Fruit fly (Drosophila melanogaster): ENCODE data around the gene CG4502.
A peak's percentile ranks its signal among the peaks of the same experiment; 100 is the strongest.

CG4502 gene

dm6 chr2L:7152260-7152659, 51.8 kb downstream of the CG4502 start:
- no peak for TF ChIP-seq CG15710 (tag; optimal IDR thresholded peaks at IDR 0.05)
- TF ChIP-seq CG17806 (tag; optimal IDR thresholded peaks at IDR 0.05): no peak
- TF ChIP-seq CG13204 (GFP tag; optimal IDR thresholded peaks at IDR 0.05): no peak
- peak; percentile 11; the same call in 1 of the 3 replicates for TF ChIP-seq CG4496 (GFP tag; IDR thresholded peaks at IDR 0.05)

- TF ChIP-seq CG4496 (GFP tag; IDR thresholded peaks at IDR 0.05): peak; percentile 60; the same call in 1 of the 3 replicates
- TF ChIP-seq CG10348 (GFP tag; IDR thresholded peaks at IDR 0.05): no peak
- no peak for TF ChIP-seq rn (GFP tag; IDR thresholded peaks at IDR 0.05)
- TF ChIP-seq Pif1B (GFP tag; optimal IDR thresholded peaks at IDR 0.05): no peak
- no peak for TF ChIP-seq D1 (tag; optimal IDR thresholded peaks at IDR 0.05)
- TF ChIP-seq gl (tag; optimal IDR thresholded peaks at IDR 0.05): no peak
- TF ChIP-seq fd96Ca (GFP tag; IDR thresholded peaks at IDR 0.05): no peak
- peak; percentile 40 for TF ChIP-seq CG9948 (tag; optimal IDR thresholded peaks at IDR 0.05)
- peak; percentile 67 for TF ChIP-seq CG15710 (tag; optimal IDR thresholded peaks at IDR 0.05)
- TF ChIP-seq CG34367 (tag; optimal IDR thresholded peaks at IDR 0.05): peak; percentile 19
- no peak for TF ChIP-seq CG13204 (GFP tag; optimal IDR thresholded peaks at IDR 0.05)
- TF ChIP-seq Ets98B (GFP tag; IDR thresholded peaks at IDR 0.05): no peak
- TF ChIP-seq CG14655 (GFP tag; optimal IDR thresholded peaks at IDR 0.05): peak; percentile 21
- peak; percentile 43 for TF ChIP-seq CG8159 (tag; optimal IDR thresholded peaks at IDR 0.05)
- TF ChIP-seq Pif1A (GFP tag; optimal IDR thresholded peaks at IDR 0.05): no peak
Measured at dm6 chr2L:7150775-7151174, 53.3 kb downstream of the CG4502 start.

dm6 chr2L:7148919-7149318, 55.1 kb downstream of the CG4502 start:
- TF ChIP-seq CG4496 (GFP tag; IDR thresholded peaks at IDR 0.05): peak; percentile 49
- TF ChIP-seq CG34367 (tag; optimal IDR thresholded peaks at IDR 0.05): no peak

DNA sequence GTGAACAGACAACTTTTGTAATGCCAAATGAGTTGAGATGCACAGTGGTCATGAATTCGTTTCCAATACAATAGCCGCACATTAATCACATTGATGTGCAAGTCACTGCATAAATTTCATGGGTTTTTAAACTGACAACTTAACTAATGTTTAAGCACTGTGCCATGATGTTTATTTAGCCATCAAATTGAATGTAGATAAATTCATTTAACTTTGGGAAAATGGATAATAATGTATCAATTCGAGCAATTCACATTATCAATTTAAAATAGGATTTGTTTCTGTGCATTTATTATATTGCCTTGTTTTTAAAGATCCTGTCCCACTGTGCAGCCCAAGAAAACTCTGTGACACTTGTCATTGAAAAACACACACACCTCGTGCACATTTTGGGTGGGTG, 56.0 kb downstream of the CG4502 start:
- TF ChIP-seq CG8301 (tag; optimal IDR thresholded peaks at IDR 0.05) (peak; percentile 67), CG34367 (tag; optimal IDR thresholded peaks at IDR 0.05) (peak; percentile 39), Ets98B (GFP tag; IDR thresholded peaks at IDR 0.05) (peak; percentile 60), Snoo (tag; optimal IDR thresholded peaks at IDR 0.05) (peak; percentile 11), gl (tag; optimal IDR thresholded peaks at IDR 0.05) (no peak), CG32121 (GFP tag; IDR thresholded peaks at IDR 0.05) (peak; percentile 69), CG14655 (GFP tag; optimal IDR thresholded peaks at IDR 0.05) (peak; percentile 67), fd96Ca (GFP tag; IDR thresholded peaks at IDR 0.05) (peak; percentile 48; the same call in 1 of the 3 replicates), CG12605 (GFP tag; IDR thresholded peaks at IDR 0.05) (no peak), CG8159 (tag; optimal IDR thresholded peaks at IDR 0.05) (peak; percentile 54), CG15710 (tag; optimal IDR thresholded peaks at IDR 0.05) (peak; percentile 36), CG4496 (GFP tag; IDR thresholded peaks at IDR 0.05) (peak; percentile 88), EcR (GFP tag; optimal IDR thresholded peaks at IDR 0.05) (no peak), rn (GFP tag; IDR thresholded peaks at IDR 0.05) (no peak), Pif1B (GFP tag; optimal IDR thresholded peaks at IDR 0.05) (no peak), CG17806 (tag; optimal IDR thresholded peaks at IDR 0.05) (peak; percentile 48), CG9948 (tag; optimal IDR thresholded peaks at IDR 0.05) (peak; percentile 58), Pif1A (GFP tag; optimal IDR thresholded peaks at IDR 0.05) (peak; percentile 47)

DNA sequence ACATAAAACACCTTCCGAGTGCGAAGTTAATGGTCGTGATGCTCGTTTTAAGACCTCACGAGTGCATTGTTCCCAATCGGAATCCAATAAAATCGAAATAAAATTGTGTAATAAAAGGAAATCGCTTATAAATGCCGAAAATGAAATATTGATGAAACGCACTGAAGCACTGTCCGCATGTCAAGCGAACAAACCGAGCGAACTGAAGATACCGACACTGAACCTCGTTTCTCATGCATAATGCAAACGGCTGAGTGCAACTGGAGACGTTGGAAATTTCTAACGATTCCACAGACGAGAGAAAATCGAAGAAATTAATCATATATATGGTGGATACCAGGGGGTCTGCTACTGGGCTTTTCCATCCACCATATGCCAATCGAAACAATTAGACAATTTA, 56.9 kb downstream of the CG4502 start:
- TF ChIP-seq D1 (tag; optimal IDR thresholded peaks at IDR 0.05) (no peak), CG10348 (GFP tag; IDR thresholded peaks at IDR 0.05) (no peak), Pif1B (GFP tag; optimal IDR thresholded peaks at IDR 0.05) (no peak), gl (tag; optimal IDR thresholded peaks at IDR 0.05) (no peak), CG12605 (GFP tag; IDR thresholded peaks at IDR 0.05) (no peak), CG32121 (GFP tag; IDR thresholded peaks at IDR 0.05) (no peak), fd96Ca (GFP tag; IDR thresholded peaks at IDR 0.05) (no peak), CG13204 (GFP tag; optimal IDR thresholded peaks at IDR 0.05) (no peak), CG17806 (tag; optimal IDR thresholded peaks at IDR 0.05) (no peak), CG8159 (tag; optimal IDR thresholded peaks at IDR 0.05) (no peak), rn (GFP tag; IDR thresholded peaks at IDR 0.05) (no peak), CG9948 (tag; optimal IDR thresholded peaks at IDR 0.05) (no peak), CG34367 (tag; optimal IDR thresholded peaks at IDR 0.05) (no peak), CG15710 (tag; optimal IDR thresholded peaks at IDR 0.05) (no peak), Ets98B (GFP tag; IDR thresholded peaks at IDR 0.05) (no peak), CG4496 (GFP tag; IDR thresholded peaks at IDR 0.05) (no peak), Pif1A (GFP tag; optimal IDR thresholded peaks at IDR 0.05) (no peak), CG14655 (GFP tag; optimal IDR thresholded peaks at IDR 0.05) (no peak)

- TF ChIP-seq Ets98B (GFP tag; IDR thresholded peaks at IDR 0.05) (peak; percentile 83), CG10348 (GFP tag; IDR thresholded peaks at IDR 0.05) (peak; percentile 40; the same call in 1 of the 2 replicates), CG4496 (GFP tag; IDR thresholded peaks at IDR 0.05) (peak; percentile 97), CG13204 (GFP tag; optimal IDR thresholded peaks at IDR 0.05) (no peak), CG32121 (GFP tag; IDR thresholded peaks at IDR 0.05) (peak; percentile 81), CG17806 (tag; optimal IDR thresholded peaks at IDR 0.05) (peak; percentile 76), Snoo (tag; optimal IDR thresholded peaks at IDR 0.05) (peak; percentile 11), gl (tag; optimal IDR thresholded peaks at IDR 0.05) (no peak), Pif1A (GFP tag; optimal IDR thresholded peaks at IDR 0.05) (peak; percentile 74), D1 (tag; optimal IDR thresholded peaks at IDR 0.05) (peak; percentile 22), CG9948 (tag; optimal IDR thresholded peaks at IDR 0.05) (peak; percentile 78), fd96Ca (GFP tag; IDR thresholded peaks at IDR 0.05) (peak; percentile 62; the same call in 1 of the 3 replicates), rn (GFP tag; IDR thresholded peaks at IDR 0.05) (peak; percentile 52), Pif1B (GFP tag; optimal IDR thresholded peaks at IDR 0.05) (peak; percentile 67), CG12605 (GFP tag; IDR thresholded peaks at IDR 0.05) (peak; percentile 50; the same call in 1 of the 2 replicates), CG15710 (tag; optimal IDR thresholded peaks at IDR 0.05) (peak; percentile 72), CG34367 (tag; optimal IDR thresholded peaks at IDR 0.05) (peak; percentile 62), EcR (GFP tag; optimal IDR thresholded peaks at IDR 0.05) (no peak), CG8301 (tag; optimal IDR thresholded peaks at IDR 0.05) (peak; percentile 81), CG8159 (tag; optimal IDR thresholded peaks at IDR 0.05) (peak; percentile 72), CG14655 (GFP tag; optimal IDR thresholded peaks at IDR 0.05) (peak; percentile 88)
Measured at dm6 chr2L:7145881-7146280, 58.2 kb downstream of the CG4502 start.
